Worm (Caenorhabditis elegans): Measurements from ENCODE around the gene srg-24.

DNA sequence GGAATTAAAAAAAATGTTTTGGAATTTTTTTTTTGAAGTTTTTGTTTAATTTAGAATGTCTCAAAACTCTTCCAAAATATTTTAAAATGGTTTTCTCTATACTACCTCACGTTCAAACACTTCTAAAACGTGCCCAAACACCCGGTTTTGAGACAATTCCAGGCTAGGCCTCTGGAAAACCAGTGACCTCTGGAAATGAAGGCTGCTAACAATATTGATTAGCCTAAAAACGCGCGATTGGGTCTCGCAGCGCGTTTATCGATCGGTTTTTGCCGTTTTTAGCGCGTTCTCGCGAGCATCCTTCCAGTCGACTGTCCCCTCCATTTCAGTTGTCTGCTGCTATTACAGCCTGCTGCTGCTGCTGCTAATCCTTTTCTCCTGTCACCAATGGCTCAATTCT, 39.7 kb downstream of the srg-24 start, which contains the start of gene Y25C1A.6:
- TF ChIP-seq zag-1 (tag; optimal IDR thresholded peaks at IDR 0.05): no peak
- no peak for TF ChIP-seq pax-3 (tag; optimal IDR thresholded peaks at IDR 0.05)
- TF ChIP-seq nhr-237 (tag; optimal IDR thresholded peaks at IDR 0.05): no peak
- no peak for TF ChIP-seq nhr-90 (tag; optimal IDR thresholded peaks at IDR 0.05; ENCODE audit: poor library complexity)
- no peak for TF ChIP-seq lin-14 (GFP tag; optimal IDR thresholded peaks at IDR 0.05)
- TF ChIP-seq aly-2 (tag; optimal IDR thresholded peaks at IDR 0.05): no peak
- TF ChIP-seq ceh-82 (tag; optimal IDR thresholded peaks at IDR 0.05): no peak

Measured in whole organism, L1 larva.